Worm (Caenorhabditis elegans) whole organism, midembryonic: ENCODE measurements around the gene exc-7.

Source experiments
- klf-2 ChIP-seq: fragments of 200-800 bp; sonication (Bioruptor generic); conservative IDR thresholded peaks from 2 replicates; pipeline ENCODE4 v1.3.6; 2022; ENCODE audit warnings: missing genetic modification reagents, missing genetic modification characterization, missing compliant biosample characterization
- tab-1 ChIP-seq: fragments of 200-800 bp; sonication (Bioruptor generic); IDR thresholded peaks from 2 replicates; pipeline ENCODE4 v1.3.6; 2022; ENCODE audit warnings: missing genetic modification characterization, missing compliant biosample characterization

DNA sequence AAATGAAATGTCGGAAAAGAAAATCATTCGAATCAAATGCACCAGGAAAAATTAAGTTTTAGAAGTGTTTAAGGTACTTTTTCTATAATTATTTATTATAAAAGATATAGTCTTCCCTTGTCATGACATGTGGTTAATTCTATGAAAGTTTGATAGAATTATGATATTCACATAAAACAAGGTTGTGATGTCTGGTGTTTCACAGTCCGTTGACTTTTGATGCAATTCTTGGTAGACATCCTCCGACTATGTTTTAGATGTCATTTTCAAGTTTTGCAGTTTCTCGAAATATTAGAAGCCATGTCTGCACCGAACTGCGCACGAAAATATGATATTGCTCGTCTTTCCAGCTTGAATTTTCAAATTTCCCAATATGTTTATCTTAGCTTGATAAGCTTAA is 31.4 kb upstream of the exc-7 start, which contains the start of gene sra-7:
- TF ChIP-seq klf-2 (GFP tag; lab: Robert Waterston, UW), result no peak
- no peak for TF ChIP-seq tab-1 (GFP tag; lab: Robert Waterston, UW)
